Fruit fly (Drosophila melanogaster): ENCODE results near the gene CG18418.

DNA sequence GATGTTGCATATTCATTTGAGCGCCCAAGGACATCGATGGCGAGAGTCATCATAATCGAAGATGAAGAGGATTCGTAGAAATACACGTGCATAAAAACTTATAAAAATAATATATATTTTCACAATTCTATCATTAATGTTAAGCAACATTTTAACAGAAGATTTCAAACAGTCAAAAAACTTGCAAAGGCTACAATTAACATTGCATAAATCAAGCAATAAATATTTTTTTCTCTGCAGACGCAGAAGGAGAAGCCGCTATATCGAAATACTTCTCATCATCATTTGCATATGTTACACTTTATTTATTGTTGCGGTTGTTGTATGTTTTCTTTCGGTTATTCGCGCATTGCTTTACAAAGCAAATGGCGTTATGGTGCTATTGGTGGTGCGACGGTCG lies 12.1 kb upstream of the CG18418 start:
- no peak for TF ChIP-seq brk (GFP tag; optimal IDR thresholded peaks at IDR 0.05)
- no peak for TF ChIP-seq Hr78 (GFP tag; optimal IDR thresholded peaks at IDR 0.05)
- no peak for TF ChIP-seq Abd-B (GFP tag; optimal IDR thresholded peaks at IDR 0.05)
- TF ChIP-seq pan (optimal IDR thresholded peaks at IDR 0.05), result no peak
- TF ChIP-seq CG9705 (GFP tag; optimal IDR thresholded peaks at IDR 0.05), result no peak
- TF ChIP-seq tai (GFP tag; optimal IDR thresholded peaks at IDR 0.05), result no peak
- TF ChIP-seq h (GFP tag; optimal IDR thresholded peaks at IDR 0.05), result no peak

Measured in whole organism, wandering third instar larva.